Worm (Caenorhabditis elegans) whole organism, L4 larva: Measurements from ENCODE around the gene R04B3.2.

ENCODE experiments used
- D1046.2 ChIP-seq: fragments of 200-800 bp; sonication (Bioruptor generic); IDR thresholded peaks from 2 replicates; pipeline ENCODE4 v1.3.6; 2022; ENCODE audit warnings: missing genetic modification characterization, missing compliant biosample characterization
- F10B5.3 ChIP-seq: sonication (generic microtip); optimal IDR thresholded peaks from 2 replicates; lab custom pipeline; 2016; ENCODE audit warnings: mild to moderate bottlenecking, missing genetic modification characterization, missing compliant biosample characterization
- F49E8.2 ChIP-seq: sonication (generic microtip); optimal IDR thresholded peaks from 2 replicates; lab custom pipeline; 2016; ENCODE audit warnings: missing compliant biosample characterization, mild to moderate bottlenecking, missing genetic modification characterization, borderline replicate concordance
- T20F7.1 ChIP-seq: fragments of 200-800 bp; sonication (Bioruptor generic); optimal IDR thresholded peaks from 2 replicates; lab custom pipeline; 2018; ENCODE audit warnings: mild to moderate bottlenecking, missing genetic modification characterization, missing compliant biosample characterization
- T26A8.4 ChIP-seq: fragments of 200-800 bp; sonication (Bioruptor generic); IDR thresholded peaks from 2 replicates; pipeline ENCODE4 v1.3.6; 2022; ENCODE audit warnings: missing genetic modification characterization, missing compliant biosample characterization
- Y48G9A.11 ChIP-seq: fragments of 200-800 bp; sonication (Bioruptor generic); IDR thresholded peaks from 2 replicates; pipeline ENCODE4 v1.3.6; 2022; ENCODE audit warnings: missing genetic modification reagents, missing genetic modification characterization, missing compliant biosample characterization
- aha-1 ChIP-seq: fragments of 150-350 bp; peaks from one replicate; lab custom pipeline; 2014; ENCODE audit warnings: missing biosample characterization, missing genetic modification characterization
- aly-2 ChIP-seq: sonication (generic microtip); optimal IDR thresholded peaks from 2 replicates; lab custom pipeline; 2018; ENCODE audit warnings: missing biosample characterization, missing genetic modification characterization
- ama-1 ChIP-seq: fragments of 150-350 bp; optimal IDR thresholded peaks from 2 replicates; lab custom pipeline; 2014; ENCODE audit warnings: inconsistent platforms, mixed read lengths
- attf-4 ChIP-seq: sonication (generic microtip); optimal IDR thresholded peaks from 3 replicates; lab custom pipeline; 2017; ENCODE audit warnings: missing biosample characterization, missing genetic modification characterization
- ceh-28 ChIP-seq: fragments of 150-350 bp; optimal IDR thresholded peaks from 2 replicates; lab custom pipeline; 2014; ENCODE audit warnings: missing biosample characterization, missing genetic modification reagents, missing genetic modification characterization
- ceh-32 ChIP-seq: sonication (generic microtip); optimal IDR thresholded peaks from 2 replicates; lab custom pipeline; 2016; ENCODE audit warnings: mild to moderate bottlenecking, missing genetic modification characterization, missing compliant biosample characterization; ENCODE audit not compliant: poor library complexity
- ceh-44 ChIP-seq: fragments of 200-800 bp; sonication (Bioruptor generic); IDR thresholded peaks from 2 replicates; pipeline ENCODE4 v1.3.6; 2022; ENCODE audit warnings: missing genetic modification reagents, missing genetic modification characterization, missing compliant biosample characterization
- ceh-82 ChIP-seq: sonication (generic microtip); optimal IDR thresholded peaks from 2 replicates; lab custom pipeline; 2017; ENCODE audit warnings: missing biosample characterization, missing genetic modification characterization
- ctbp-1 ChIP-seq: fragments of 200-800 bp; sonication (Bioruptor generic); IDR thresholded peaks from 2 replicates; pipeline ENCODE4 v1.3.6; 2022; ENCODE audit warnings: missing genetic modification reagents, missing genetic modification characterization, missing compliant biosample characterization
- daf-16 ChIP-seq, 3 experiments: sonication (generic microtip); optimal IDR thresholded peaks; 2 replicates each; lab custom pipeline; 2016 to 2017; ENCODE audit warnings: missing genetic modification characterization in 3 of 3, missing genetic modification reagents in 3 of 3, mild to moderate bottlenecking in 2 of 3, missing compliant biosample characterization in 2 of 3, missing biosample characterization in 1 of 3, moderate library complexity in 1 of 3
- daf-19 ChIP-seq: fragments of 200-800 bp; sonication (Bioruptor generic); conservative IDR thresholded peaks from 2 replicates; pipeline ENCODE4 v1.3.6; 2022; ENCODE audit warnings: missing genetic modification characterization, missing compliant biosample characterization
- daf-8 ChIP-seq: fragments of 200-800 bp; sonication (Bioruptor generic); IDR thresholded peaks from 2 replicates; pipeline ENCODE4 v1.3.6; 2022; ENCODE audit warnings: missing genetic modification characterization, missing compliant biosample characterization
- dmd-6 ChIP-seq: fragments of 200-800 bp; sonication (Bioruptor generic); IDR thresholded peaks from 2 replicates; pipeline ENCODE4 v1.3.6; 2022; ENCODE audit warnings: missing genetic modification reagents, missing genetic modification characterization, missing compliant biosample characterization
- dmd-9 ChIP-seq: fragments of 200-800 bp; sonication (Bioruptor generic); IDR thresholded peaks from 2 replicates; pipeline ENCODE4 v1.3.6; 2022; ENCODE audit warnings: missing genetic modification reagents, missing genetic modification characterization, missing compliant biosample characterization
- duxl-1 ChIP-seq: sonication (generic microtip); optimal IDR thresholded peaks from 2 replicates; lab custom pipeline; 2016; ENCODE audit warnings: mild to moderate bottlenecking, missing genetic modification characterization, moderate library complexity, missing compliant biosample characterization; ENCODE audit not compliant: poor library complexity
- egl-27 ChIP-seq: sonication (generic microtip); optimal IDR thresholded peaks from 3 replicates; lab custom pipeline; 2017; ENCODE audit warnings: missing biosample characterization, missing genetic modification reagents, missing genetic modification characterization
- fos-1 ChIP-seq: fragments of 150-350 bp; optimal IDR thresholded peaks from 2 replicates; lab custom pipeline; 2014; ENCODE audit warnings: missing biosample characterization, missing genetic modification characterization
- hmg-1.1 ChIP-seq: fragments of 200-800 bp; sonication (Bioruptor generic); IDR thresholded peaks from 2 replicates; pipeline ENCODE4 v1.3.6; 2022; ENCODE audit warnings: missing genetic modification reagents, missing genetic modification characterization, missing compliant biosample characterization
- jun-1 ChIP-seq: fragments of 150-350 bp; optimal IDR thresholded peaks from 2 replicates; lab custom pipeline; 2014; ENCODE audit warnings: missing biosample characterization, missing genetic modification reagents, missing genetic modification characterization
- lim-7 ChIP-seq: fragments of 200-800 bp; sonication (Bioruptor generic); IDR thresholded peaks from 2 replicates; pipeline ENCODE4 v1.3.6; 2022; ENCODE audit warnings: missing genetic modification characterization, missing compliant biosample characterization
- lin-29 ChIP-seq: fragments of 200-800 bp; sonication (Bioruptor generic); IDR thresholded peaks from 2 replicates; pipeline ENCODE4 v1.3.6; 2022; ENCODE audit warnings: missing genetic modification reagents, missing genetic modification characterization, missing compliant biosample characterization
- lin-38 ChIP-seq: fragments of 200-800 bp; sonication (Bioruptor generic); IDR thresholded peaks from 2 replicates; pipeline ENCODE4 v1.3.6; 2022; ENCODE audit warnings: missing genetic modification reagents, missing genetic modification characterization, missing compliant biosample characterization
- lin-39 ChIP-seq: fragments of 150-350 bp; optimal IDR thresholded peaks from 2 replicates; lab custom pipeline; 2014; ENCODE audit warnings: missing biosample characterization, missing genetic modification reagents, missing genetic modification characterization
- lir-3 ChIP-seq: sonication (generic microtip); optimal IDR thresholded peaks from 2 replicates; lab custom pipeline; 2016; ENCODE audit warnings: mild to moderate bottlenecking, missing genetic modification characterization, missing compliant biosample characterization
- mdt-29 ChIP-seq: fragments of 200-800 bp; sonication (Bioruptor generic); IDR thresholded peaks from 2 replicates; pipeline ENCODE4 v1.3.6; 2022; ENCODE audit warnings: missing genetic modification reagents, missing genetic modification characterization, missing compliant biosample characterization
- mep-1 ChIP-seq: fragments of 150-350 bp; sonication (generic microtip); optimal IDR thresholded peaks from 3 replicates; lab custom pipeline; 2014; ENCODE audit warnings: missing biosample characterization, missing genetic modification characterization
- mxl-2 ChIP-seq: fragments of 200-800 bp; sonication (Bioruptor generic); conservative IDR thresholded peaks from 2 replicates; pipeline ENCODE4 v1.3.6; 2022; ENCODE audit warnings: missing genetic modification reagents, missing genetic modification characterization, missing compliant biosample characterization
- nhr-11 ChIP-seq: fragments of 150-350 bp; optimal IDR thresholded peaks from 2 replicates; lab custom pipeline; 2014; ENCODE audit warnings: missing biosample characterization, missing genetic modification characterization
- nhr-25 ChIP-seq: sonication (generic microtip); optimal IDR thresholded peaks from 2 replicates; lab custom pipeline; 2017; ENCODE audit warnings: missing genetic modification characterization, mild to moderate bottlenecking, missing compliant biosample characterization, antibody characterized with exemption, moderate library complexity, borderline replicate concordance; ENCODE audit not compliant: insufficient read depth
- nhr-28 ChIP-seq: fragments of 150-350 bp; optimal IDR thresholded peaks from 2 replicates; lab custom pipeline; 2014; ENCODE audit warnings: missing biosample characterization, missing genetic modification characterization
- nhr-42 ChIP-seq: fragments of 200-800 bp; sonication (Bioruptor generic); IDR thresholded peaks from 2 replicates; pipeline ENCODE4 v1.3.6; 2022; ENCODE audit warnings: missing genetic modification characterization, missing compliant biosample characterization
- nhr-6 ChIP-seq: fragments of 150-350 bp; optimal IDR thresholded peaks from 2 replicates; lab custom pipeline; 2014; ENCODE audit warnings: missing biosample characterization, missing genetic modification characterization
- nhr-77 ChIP-seq: fragments of 150-350 bp; optimal IDR thresholded peaks from 2 replicates; lab custom pipeline; 2014; ENCODE audit warnings: missing biosample characterization, missing genetic modification characterization
- php-3 ChIP-seq: fragments of 200-800 bp; sonication (Bioruptor generic); IDR thresholded peaks from 2 replicates; pipeline ENCODE4 v1.3.6; 2022; ENCODE audit warnings: missing genetic modification reagents, missing genetic modification characterization, missing compliant biosample characterization
- rbr-2 ChIP-seq: sonication (generic microtip); optimal IDR thresholded peaks from 2 replicates; lab custom pipeline; 2016; ENCODE audit warnings: missing genotype, missing genetic modification characterization, missing compliant biosample characterization
- saeg-2 ChIP-seq: fragments of 200-800 bp; sonication (Bioruptor generic); IDR thresholded peaks from 2 replicates; pipeline ENCODE4 v1.3.6; 2022; ENCODE audit warnings: missing genetic modification reagents, missing genetic modification characterization, missing compliant biosample characterization
- set-16 ChIP-seq: fragments of 200-800 bp; sonication (Bioruptor generic); IDR thresholded peaks from 2 replicates; pipeline ENCODE4 v1.3.6; 2022; ENCODE audit warnings: missing genetic modification reagents, missing genetic modification characterization, missing compliant biosample characterization
- snpc-1.2 ChIP-seq: fragments of 200-800 bp; sonication (Bioruptor generic); IDR thresholded peaks from 2 replicates; pipeline ENCODE4 v1.3.6; 2022; ENCODE audit warnings: missing genetic modification reagents, missing genetic modification characterization, missing compliant biosample characterization
- snpc-4 ChIP-seq: fragments of 150-350 bp; optimal IDR thresholded peaks from 2 replicates; lab custom pipeline; 2014; ENCODE audit warnings: missing biosample characterization, missing genetic modification characterization
- spr-3 ChIP-seq: fragments of 200-800 bp; sonication (Bioruptor generic); optimal IDR thresholded peaks from 2 replicates; lab custom pipeline; 2018; ENCODE audit warnings: mild to moderate bottlenecking, missing genetic modification characterization, missing compliant biosample characterization
- unc-130 ChIP-seq: sonication (generic microtip); optimal IDR thresholded peaks from 2 replicates; lab custom pipeline; 2016; ENCODE audit warnings: missing genetic modification reagents, missing genetic modification characterization, missing compliant biosample characterization
- unc-39 ChIP-seq: sonication (generic microtip); optimal IDR thresholded peaks from 2 replicates; lab custom pipeline; 2017; ENCODE audit warnings: missing biosample characterization, missing genetic modification characterization
- vab-7 ChIP-seq: fragments of 200-800 bp; sonication (Bioruptor generic); IDR thresholded peaks from 2 replicates; pipeline ENCODE4 v1.3.6; 2022; ENCODE audit warnings: missing genetic modification reagents, missing genetic modification characterization, missing compliant biosample characterization
- zfp-3 ChIP-seq: fragments of 200-800 bp; sonication (Bioruptor generic); conservative IDR thresholded peaks from 2 replicates; pipeline ENCODE4 v1.3.6; 2022; ENCODE audit warnings: missing genetic modification reagents, missing genetic modification characterization, missing compliant biosample characterization
- zip-11 ChIP-seq: fragments of 200-800 bp; sonication (Bioruptor generic); IDR thresholded peaks from 2 replicates; pipeline ENCODE4 v1.3.6; 2022; ENCODE audit warnings: missing genetic modification characterization, missing compliant biosample characterization
- zip-2 ChIP-seq: fragments of 150-350 bp; optimal IDR thresholded peaks from 2 replicates; lab custom pipeline; 2014; ENCODE audit warnings: missing biosample characterization, missing genetic modification characterization
- ztf-7 ChIP-seq: fragments of 150-350 bp; optimal IDR thresholded peaks from 2 replicates; lab custom pipeline; 2014; ENCODE audit warnings: missing biosample characterization, missing genetic modification characterization

Gene R04B3.2

DNA sequence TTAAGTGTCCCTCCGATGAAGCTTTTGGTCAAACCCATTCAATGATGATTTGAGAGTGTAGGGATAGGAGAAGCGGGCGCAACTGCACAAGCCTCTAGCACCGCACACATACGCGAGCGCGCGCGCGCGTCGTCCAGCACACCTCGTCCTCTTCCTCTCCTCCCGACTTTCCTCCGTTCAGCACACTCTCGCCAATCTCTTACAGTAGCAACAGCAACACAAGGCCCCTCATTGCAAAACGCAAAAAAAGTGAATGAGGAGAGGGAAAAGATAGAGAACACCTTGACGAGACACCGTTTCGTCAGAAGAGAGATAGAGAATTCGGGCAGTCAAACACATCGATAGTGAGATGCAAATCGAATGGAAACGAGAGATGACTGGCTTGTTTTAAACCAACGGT lies 41.1 kb downstream of the R04B3.2 start:
- TF ChIP-seq zip-11 (GFP tag; lab: Robert Waterston, UW) (no peak), saeg-2 (GFP tag; lab: Robert Waterston, UW) (peak; percentile 7; the same call in 1 of the 2 replicates), F10B5.3 (tag; lab: Kevin White, UChicago) (no peak), lir-3 (tag; lab: Kevin White, UChicago) (no peak), egl-27 (tag; lab: Kevin White, UChicago) (no peak), mxl-2 (no peak), nhr-11 (tag; lab: Kevin White, UChicago) (peak; percentile 1), T20F7.1 (GFP tag; lab: Kevin White, UChicago) (no peak), lin-38 (GFP tag; lab: Robert Waterston, UW) (no peak), hmg-1.1 (GFP tag; lab: Robert Waterston, UW) (no peak), snpc-4 (tag; lab: Kevin White, UChicago) (no peak), lim-7 (no peak), set-16 (GFP tag; lab: Robert Waterston, UW) (peak; percentile 96), nhr-77 (peak; percentile 23), attf-4 (no peak), aly-2 (no peak), daf-8 (GFP tag; lab: Robert Waterston, UW) (no peak), dmd-6 (peak; percentile 63), ztf-7 (tag; lab: Kevin White, UChicago) (no peak), lin-39 (no peak), nhr-6 (tag; lab: Kevin White, UChicago) (peak; percentile 47), ceh-32 (tag; lab: Kevin White, UChicago) (no peak), nhr-25 (no peak), lin-29 (no peak), spr-3 (no peak), snpc-1.2 (GFP tag; lab: Robert Waterston, UW) (no peak), unc-39 (tag; lab: Kevin White, UChicago) (no peak), ceh-28 (tag; lab: Kevin White, UChicago) (no peak), zfp-3 (GFP tag; lab: Robert Waterston, UW) (no peak), mdt-29 (no peak), php-3 (GFP tag; lab: Robert Waterston, UW) (no peak), aha-1 (no peak), vab-7 (GFP tag; lab: Robert Waterston, UW) (no peak), F49E8.2 (tag; lab: Kevin White, UChicago) (no peak), ceh-44 (GFP tag; lab: Robert Waterston, UW) (no peak), rbr-2 (tag; lab: Kevin White, UChicago) (peak; percentile 51), daf-19 (GFP tag; lab: Robert Waterston, UW) (no peak), duxl-1 (tag; lab: Kevin White, UChicago) (no peak), nhr-42 (no peak), mep-1 (peak; percentile 83), T26A8.4 (GFP tag; lab: Robert Waterston, UW) (no peak), ceh-82 (no peak), jun-1 (peak; percentile 34), dmd-9 (GFP tag; lab: Robert Waterston, UW) (no peak), nhr-28 (tag; lab: Kevin White, UChicago) (peak; percentile 79), daf-16 (GFP tag; optimal IDR thresholded peaks at IDR 0.05; lab: Kevin White, UChicago) (no peak), daf-16 (tag; optimal IDR thresholded peaks at IDR 0.05; lab: Kevin White, UChicago) (no peak), unc-130 (GFP tag; lab: Kevin White, UChicago) (no peak), Y48G9A.11 (no peak), fos-1 (no peak), ama-1 (lab: Kevin White, UChicago) (no peak), ctbp-1 (GFP tag; lab: Robert Waterston, UW) (no peak), D1046.2 (no peak), zip-2 (tag; lab: Kevin White, UChicago) (no peak)
